Worm (Caenorhabditis elegans): ENCODE results near the gene C02G6.2.

C02G6.2 gene

DNA sequence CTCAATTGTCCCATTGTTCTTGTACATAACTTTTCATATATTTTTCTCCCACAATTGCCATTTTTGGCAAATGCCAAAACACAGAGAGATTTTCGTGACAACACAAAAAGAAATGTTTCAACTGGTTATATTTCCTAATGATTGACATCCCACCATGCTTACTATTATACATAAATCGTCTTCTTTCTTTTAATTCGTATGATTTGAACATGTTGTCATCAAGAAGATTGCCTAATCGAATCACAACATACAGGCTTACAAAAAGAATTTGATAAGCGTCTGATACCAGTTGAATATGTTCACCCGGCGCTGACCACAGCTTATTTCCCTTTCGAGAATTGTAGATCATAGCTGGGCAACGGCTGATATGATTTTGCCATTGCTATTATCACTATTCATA lies 23.2 kb downstream of the C02G6.2 start, which contains the start of gene grd-9:
Gene grd-9 (plus strand): TSS at position 301 of the 400 bp plus-strand sequence.
- no peak for TF ChIP-seq D2030.7 (GFP tag; IDR thresholded peaks at IDR 0.05)
- no peak for TF ChIP-seq F22D6.2 (tag; optimal IDR thresholded peaks at IDR 0.05)
- TF ChIP-seq Y79H2A.3 (GFP tag; conservative IDR thresholded peaks at IDR 0.05), result no peak
- no peak for TF ChIP-seq attf-6 (GFP tag; IDR thresholded peaks at IDR 0.05)
- no peak for TF ChIP-seq xnd-1 (tag; optimal IDR thresholded peaks at IDR 0.05)
- no peak for TF ChIP-seq mcd-1 (GFP tag; IDR thresholded peaks at IDR 0.05)

DNA sequence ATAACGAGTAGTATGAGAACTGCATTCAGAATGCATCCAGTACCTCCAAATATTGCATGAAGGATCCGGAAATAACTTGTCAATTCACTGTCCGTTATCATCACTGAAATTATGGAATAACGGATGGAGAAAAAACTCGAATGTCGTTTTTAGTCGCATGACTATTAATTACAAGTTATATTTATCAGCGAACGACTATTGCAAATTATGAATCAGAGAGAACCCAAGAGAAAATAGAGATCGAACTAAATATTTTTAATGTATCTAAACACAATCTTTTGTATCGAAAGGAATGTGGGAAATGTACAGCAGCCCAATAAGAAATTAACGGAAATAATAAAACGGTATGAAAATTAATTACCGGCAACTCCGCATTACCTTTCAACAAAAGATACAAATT lies 28.1 kb downstream of the C02G6.2 start, which contains the start of gene srd-16:
Gene srd-16 (minus strand): TSS at position 101 of the 400 bp plus-strand sequence.
- TF ChIP-seq hlh-26 (GFP tag; conservative IDR thresholded peaks at IDR 0.05), result no peak

DNA sequence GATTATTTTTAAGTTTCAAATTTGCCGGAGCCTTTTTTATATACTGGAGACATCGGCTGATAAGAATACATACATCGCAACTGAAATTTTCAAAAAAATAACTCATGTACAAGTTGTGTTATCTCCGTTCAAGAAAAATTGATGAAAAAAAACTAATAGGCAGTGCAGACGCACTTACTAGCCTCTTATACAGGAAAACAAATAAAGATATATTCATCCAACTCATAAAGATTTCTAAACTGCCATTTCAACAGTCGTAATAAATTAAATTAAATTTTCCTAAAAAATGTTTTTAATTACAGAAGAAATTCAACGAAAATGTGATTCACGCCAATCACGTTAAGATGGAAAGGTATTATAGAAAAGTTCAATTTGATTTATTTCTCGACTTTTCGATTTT lies 30.0 kb downstream of the C02G6.2 start, which contains the start of gene C04E6.5:
Gene C04E6.5 (plus strand): TSS at position 301 of the 400 bp plus-strand sequence.
- TF ChIP-seq B0336.3 (GFP tag; IDR thresholded peaks at IDR 0.05) (no peak), efl-1 (GFP tag; optimal IDR thresholded peaks at IDR 0.05) (no peak), lsy-27 (tag; optimal IDR thresholded peaks at IDR 0.05; ENCODE audit: borderline replicate concordance, insufficient read depth) (no peak), nfya-2 (GFP tag; IDR thresholded peaks at IDR 0.05) (no peak), Y95B8A.8 (GFP tag; IDR thresholded peaks at IDR 0.05) (no peak), tbp1 (GFP tag; optimal IDR thresholded peaks at IDR 0.05) (no peak), ceh-27 (GFP tag; optimal IDR thresholded peaks at IDR 0.05) (no peak), die-1 (tag; optimal IDR thresholded peaks at IDR 0.05) (no peak), attf-6 (GFP tag; IDR thresholded peaks at IDR 0.05) (no peak), him-1 (tag; optimal IDR thresholded peaks at IDR 0.05) (no peak), egrh-3 (GFP tag; IDR thresholded peaks at IDR 0.05) (no peak), ztf-6 (GFP tag; IDR thresholded peaks at IDR 0.05) (no peak), pbrm-1 (GFP tag; IDR thresholded peaks at IDR 0.05) (no peak), rec-8 (tag; optimal IDR thresholded peaks at IDR 0.05) (no peak), unc-130 (GFP tag; optimal IDR thresholded peaks at IDR 0.05) (no peak), madf-6 (GFP tag; IDR thresholded peaks at IDR 0.05) (no peak), ets-4 (GFP tag; optimal IDR thresholded peaks at IDR 0.05) (no peak), D2030.7 (GFP tag; IDR thresholded peaks at IDR 0.05) (no peak), madf-10 (tag; optimal IDR thresholded peaks at IDR 0.05) (no peak), aptf-2 (GFP tag; conservative IDR thresholded peaks at IDR 0.05) (no peak)

DNA sequence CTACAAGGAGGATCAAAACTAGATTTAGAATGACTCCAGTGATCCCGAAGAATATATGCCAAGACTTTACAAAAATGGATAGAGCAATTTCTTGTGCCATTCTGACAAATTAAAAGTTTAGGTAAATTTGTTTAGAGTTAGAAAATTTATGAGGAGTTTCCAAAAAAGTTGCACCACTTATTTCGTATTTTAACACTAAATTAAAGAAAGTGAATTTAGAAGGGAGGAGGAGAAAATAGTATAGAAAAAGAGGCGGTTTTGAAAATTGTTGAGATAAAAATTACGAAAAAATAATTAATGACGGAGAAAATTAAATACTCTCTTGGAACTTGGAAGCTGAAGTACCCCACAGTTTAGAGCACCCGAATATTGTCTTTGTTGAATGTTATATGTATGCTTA lies 34.4 kb downstream of the C02G6.2 start, which contains the start of gene srd-15:
Gene srd-15 (minus strand): TSS at position 101 of the 400 bp plus-strand sequence.
- TF ChIP-seq gei-17 (GFP tag; optimal IDR thresholded peaks at IDR 0.05) (no peak), mes-4 (tag; optimal IDR thresholded peaks at IDR 0.05) (no peak), F55B11.4 (tag; optimal IDR thresholded peaks at IDR 0.05; ENCODE audit: borderline replicate concordance, insufficient read depth) (no peak), K12H6.12 (tag; optimal IDR thresholded peaks at IDR 0.05) (no peak)

DNA sequence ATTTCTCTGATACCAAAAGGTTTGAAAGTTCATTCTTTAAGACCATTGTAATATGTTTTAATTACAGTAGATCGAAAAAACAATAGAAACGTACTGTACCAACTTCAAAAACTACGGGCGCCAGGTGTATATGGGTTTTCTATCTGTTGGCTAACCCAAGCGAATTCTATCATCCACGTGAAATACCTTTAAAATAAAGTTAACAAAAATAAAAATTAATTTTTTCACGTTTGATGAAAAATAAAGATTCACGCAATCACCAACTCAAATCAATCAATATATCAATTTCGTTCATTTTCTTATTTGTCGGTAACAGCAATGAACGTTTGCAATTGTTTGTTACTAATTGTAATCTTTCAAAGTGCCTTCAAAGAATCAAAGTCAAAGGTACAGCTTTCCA lies 35.2 kb downstream of the C02G6.2 start, which contains the start of gene C04E6.4:
Gene C04E6.4 (plus strand): TSS at position 301 of the 400 bp plus-strand sequence.
- no peak for TF ChIP-seq F57C9.4 (tag; optimal IDR thresholded peaks at IDR 0.05)
- no peak for TF ChIP-seq hlh-26 (GFP tag; conservative IDR thresholded peaks at IDR 0.05)
- TF ChIP-seq Y67H2A.10 (GFP tag; conservative IDR thresholded peaks at IDR 0.05), result no peak
- TF ChIP-seq repo-1 (tag; optimal IDR thresholded peaks at IDR 0.05), result no peak
- TF ChIP-seq attf-5 (GFP tag; optimal IDR thresholded peaks at IDR 0.05), result no peak

All from whole organism, young adult.